Worm (Caenorhabditis elegans) whole organism, L1 larva: ENCODE results near the gene lgg-3.
A peak's percentile ranks its signal among the peaks of the same experiment; 100 is the strongest.

ENCODE experiments used
- C04F5.9 ChIP-seq: sonication (generic microtip); optimal IDR thresholded peaks from 2 replicates; lab custom pipeline; 2016; ENCODE audit warnings: missing genetic modification characterization, missing compliant biosample characterization
- C16A3.4 ChIP-seq: fragments of 150-350 bp; optimal IDR thresholded peaks from 2 replicates; lab custom pipeline; 2014; ENCODE audit warnings: missing biosample characterization, missing genetic modification characterization
- Y116A8C.19 ChIP-seq: sonication (generic microtip); optimal IDR thresholded peaks from 2 replicates; lab custom pipeline; 2016; ENCODE audit warnings: missing compliant biosample characterization, missing genetic modification characterization, borderline replicate concordance
- alr-1 ChIP-seq: fragments of 200-800 bp; sonication (Bioruptor generic); optimal IDR thresholded peaks from 2 replicates; lab custom pipeline; 2018; ENCODE audit warnings: borderline replicate concordance, mild to moderate bottlenecking, missing genetic modification characterization, missing compliant biosample characterization
- blmp-1 ChIP-seq: fragments of 150-350 bp; optimal IDR thresholded peaks from 2 replicates; lab custom pipeline; 2014; ENCODE audit warnings: missing biosample characterization, missing genetic modification characterization
- ceh-63 ChIP-seq: fragments of 200-800 bp; sonication (Bioruptor generic); optimal IDR thresholded peaks from 2 replicates; lab custom pipeline; 2018; ENCODE audit warnings: mild to moderate bottlenecking, missing genetic modification characterization, missing compliant biosample characterization
- ceh-8 ChIP-seq: fragments of 200-800 bp; sonication (Bioruptor generic); optimal IDR thresholded peaks from 2 replicates; lab custom pipeline; 2018; ENCODE audit warnings: mild to moderate bottlenecking, missing genetic modification characterization, moderate library complexity, missing compliant biosample characterization
- ceh-82 ChIP-seq, 3 experiments: fragments of 150-350 bp in 1 of 3; sonication (generic microtip) in 2 of 3; optimal IDR thresholded peaks; 2 replicates each; lab custom pipeline; 2014 to 2017; ENCODE audit warnings: missing biosample characterization in 3 of 3, missing genetic modification characterization in 3 of 3
- ceh-90 ChIP-seq: sonication (generic microtip); optimal IDR thresholded peaks from 2 replicates; lab custom pipeline; 2016; ENCODE audit warnings: missing genetic modification characterization, missing compliant biosample characterization
- dpl-1 ChIP-seq, 3 experiments: fragments of 150-350 bp in 2 of 3; sonication (generic microtip) in 1 of 3; optimal IDR thresholded peaks; 2 replicates each; lab custom pipeline; 2014 to 2017; ENCODE audit warnings: missing biosample characterization in 3 of 3, missing genetic modification characterization in 3 of 3, missing genetic modification reagents in 3 of 3
- efl-1 ChIP-seq, 4 experiments: fragments of 150-350 bp; optimal IDR thresholded peaks in 3 of 4; peaks in 1 of 4; 1 replicate in 1 of 4; 2 replicates in 3 of 4; lab custom pipeline; 2014; ENCODE audit warnings: missing biosample characterization in 2 of 4, missing genetic modification characterization in 2 of 4, missing genetic modification reagents in 2 of 4
- egl-13 ChIP-seq: sonication (generic microtip); optimal IDR thresholded peaks from 2 replicates; lab custom pipeline; 2016; ENCODE audit warnings: missing genotype, missing genetic modification reagents, missing genetic modification characterization, missing compliant biosample characterization
- egl-27 ChIP-seq, 2 experiments: fragments of 150-350 bp in 1 of 2; sonication (generic microtip); optimal IDR thresholded peaks; 3 replicates each; lab custom pipeline; 2017 to 2018; ENCODE audit warnings: missing biosample characterization in 2 of 2, missing genetic modification characterization in 2 of 2, missing genetic modification reagents in 2 of 2
- elt-2 ChIP-seq: sonication (generic microtip); optimal IDR thresholded peaks from 2 replicates; lab custom pipeline; 2016; ENCODE audit warnings: missing genetic modification characterization, mild to moderate bottlenecking, inconsistent platforms, missing compliant biosample characterization, missing genetic modification reagents
- elt-3 ChIP-seq, 6 experiments: fragments of 150-350 bp in 1 of 6; sonication (generic microtip); optimal IDR thresholded peaks; 2 replicates each; lab custom pipeline; 2017 to 2018; ENCODE audit warnings: missing biosample characterization in 6 of 6, missing genetic modification characterization in 6 of 6, inconsistent platforms in 1 of 6
- ets-5 ChIP-seq: fragments of 200-800 bp; sonication (Bioruptor generic); IDR thresholded peaks from 2 replicates; pipeline ENCODE4 v1.3.6; 2022; ENCODE audit warnings: missing genetic modification characterization, missing compliant biosample characterization
- fkh-10 ChIP-seq: sonication (generic microtip); optimal IDR thresholded peaks from 2 replicates; lab custom pipeline; 2017; ENCODE audit warnings: missing biosample characterization, missing genetic modification reagents, missing genetic modification characterization
- fos-1 ChIP-seq: fragments of 150-350 bp; optimal IDR thresholded peaks from 2 replicates; lab custom pipeline; 2014; ENCODE audit warnings: missing biosample characterization, missing genetic modification characterization
- grh-1 ChIP-seq: fragments of 200-800 bp; sonication (Bioruptor generic); IDR thresholded peaks from 2 replicates; pipeline ENCODE4 v1.3.6; 2022; ENCODE audit warnings: missing genetic modification reagents, missing genetic modification characterization, missing compliant biosample characterization
- hlh-17 ChIP-seq: fragments of 200-800 bp; sonication (Bioruptor generic); optimal IDR thresholded peaks from 2 replicates; lab custom pipeline; 2018; ENCODE audit warnings: missing genetic modification characterization, mild to moderate bottlenecking, missing compliant biosample characterization, moderate library complexity, borderline replicate concordance
- hlh-4 ChIP-seq: sonication (generic microtip); optimal IDR thresholded peaks from 2 replicates; lab custom pipeline; 2016; ENCODE audit warnings: mild to moderate bottlenecking, missing genetic modification characterization, missing compliant biosample characterization
- hpl-2 ChIP-seq: fragments of 150-350 bp; optimal IDR thresholded peaks from 2 replicates; lab custom pipeline; 2014; ENCODE audit warnings: missing biosample characterization, missing genetic modification reagents, missing genetic modification characterization
- irx-1 ChIP-seq: sonication (generic microtip); optimal IDR thresholded peaks from 2 replicates; lab custom pipeline; 2016; ENCODE audit warnings: missing genetic modification characterization, missing compliant biosample characterization
- isw-1 ChIP-seq: fragments of 200-800 bp; sonication (Bioruptor generic); IDR thresholded peaks from 2 replicates; pipeline ENCODE4 v1.3.6; 2022; ENCODE audit warnings: missing genetic modification characterization, missing compliant biosample characterization
- lin-14 ChIP-seq: fragments of 200-800 bp; sonication (Bioruptor generic); optimal IDR thresholded peaks from 2 replicates; lab custom pipeline; 2018; ENCODE audit warnings: mild to moderate bottlenecking, missing genetic modification characterization, moderate library complexity, missing compliant biosample characterization
- lin-15B ChIP-seq: fragments of 150-350 bp; sonication (generic microtip); optimal IDR thresholded peaks from 3 replicates; lab custom pipeline; 2014; ENCODE audit warnings: missing biosample characterization, missing genetic modification characterization
- lir-3 ChIP-seq: sonication (generic microtip); optimal IDR thresholded peaks from 2 replicates; lab custom pipeline; 2016; ENCODE audit warnings: mild to moderate bottlenecking, missing genetic modification characterization, moderate library complexity, missing compliant biosample characterization; ENCODE audit not compliant: poor library complexity
- mab-9 ChIP-seq: fragments of 200-800 bp; sonication (Bioruptor generic); IDR thresholded peaks from 2 replicates; pipeline ENCODE4 v1.3.6; 2022; ENCODE audit warnings: missing genetic modification reagents, missing genetic modification characterization, missing compliant biosample characterization
- mef-2 ChIP-seq: fragments of 150-350 bp; optimal IDR thresholded peaks from 2 replicates; lab custom pipeline; 2014; ENCODE audit warnings: missing biosample characterization, missing genetic modification characterization
- nhr-11 ChIP-seq: fragments of 150-350 bp; optimal IDR thresholded peaks from 2 replicates; lab custom pipeline; 2014; ENCODE audit warnings: missing biosample characterization, missing genetic modification characterization
- nhr-19 ChIP-seq: fragments of 200-800 bp; sonication (Bioruptor generic); conservative IDR thresholded peaks from 2 replicates; pipeline ENCODE4 v1.3.6; 2022; ENCODE audit warnings: missing genetic modification characterization, missing compliant biosample characterization
- nhr-20 ChIP-seq: sonication (generic microtip); optimal IDR thresholded peaks from 2 replicates; lab custom pipeline; 2016; ENCODE audit warnings: mild to moderate bottlenecking, missing genetic modification characterization, missing compliant biosample characterization
- nhr-71 ChIP-seq: sonication (generic microtip); optimal IDR thresholded peaks from 2 replicates; lab custom pipeline; 2016; ENCODE audit warnings: mild to moderate bottlenecking, missing genetic modification characterization, moderate library complexity, missing compliant biosample characterization
- nhr-76 ChIP-seq: sonication (generic microtip); optimal IDR thresholded peaks from 2 replicates; lab custom pipeline; 2017; ENCODE audit warnings: missing biosample characterization, missing genetic modification characterization
- nhr-77 ChIP-seq: fragments of 150-350 bp; optimal IDR thresholded peaks from 2 replicates; lab custom pipeline; 2014; ENCODE audit warnings: missing biosample characterization, missing genetic modification characterization
- nhr-85 ChIP-seq: sonication (generic microtip); peaks from one replicate; lab custom pipeline; 2016; ENCODE audit warnings: missing genetic modification characterization, inconsistent platforms, missing compliant biosample characterization
- nhr-90 ChIP-seq: sonication (generic microtip); optimal IDR thresholded peaks from 2 replicates; lab custom pipeline; 2016; ENCODE audit warnings: mild to moderate bottlenecking, missing genetic modification characterization, missing compliant biosample characterization; ENCODE audit not compliant: poor library complexity
- pag-3 ChIP-seq: sonication (generic microtip); optimal IDR thresholded peaks from 2 replicates; lab custom pipeline; 2017; ENCODE audit warnings: missing genetic modification characterization, mild to moderate bottlenecking, missing compliant biosample characterization, antibody characterized with exemption, borderline replicate concordance; ENCODE audit not compliant: insufficient read depth
- pax-3 ChIP-seq: fragments of 200-800 bp; sonication (Bioruptor generic); optimal IDR thresholded peaks from 2 replicates; lab custom pipeline; 2018; ENCODE audit warnings: mild to moderate bottlenecking, missing genetic modification characterization, moderate library complexity, missing compliant biosample characterization
- rnt-1 ChIP-seq: sonication (generic microtip); optimal IDR thresholded peaks from 2 replicates; lab custom pipeline; 2016; ENCODE audit warnings: mild to moderate bottlenecking, missing genetic modification characterization, moderate library complexity, missing compliant biosample characterization
- skn-1 ChIP-seq: fragments of 150-350 bp; optimal IDR thresholded peaks from 2 replicates; lab custom pipeline; 2014; ENCODE audit warnings: missing biosample characterization, missing genetic modification characterization
- sox-4 ChIP-seq: sonication (generic microtip); optimal IDR thresholded peaks from 2 replicates; lab custom pipeline; 2016; ENCODE audit warnings: missing genetic modification characterization, missing compliant biosample characterization
- sup-37 ChIP-seq: fragments of 200-800 bp; sonication (Bioruptor generic); optimal IDR thresholded peaks from 2 replicates; lab custom pipeline; 2018; ENCODE audit warnings: mild to moderate bottlenecking, missing genetic modification characterization, missing compliant biosample characterization
- tlp-1 ChIP-seq: fragments of 150-350 bp; optimal IDR thresholded peaks from 2 replicates; lab custom pipeline; 2014; ENCODE audit warnings: missing biosample characterization, missing genetic modification characterization
- unc-130 ChIP-seq: fragments of 150-350 bp; optimal IDR thresholded peaks from 2 replicates; lab custom pipeline; 2017; ENCODE audit warnings: missing biosample characterization, missing genetic modification characterization, inconsistent platforms
- unc-30 ChIP-seq: sonication (generic microtip); optimal IDR thresholded peaks from 2 replicates; lab custom pipeline; 2017; ENCODE audit warnings: missing biosample characterization, missing genetic modification characterization
- unc-62 ChIP-seq: fragments of 150-350 bp; optimal IDR thresholded peaks from 2 replicates; lab custom pipeline; 2014; ENCODE audit warnings: missing biosample characterization, missing genetic modification reagents, missing genetic modification characterization
- vab-15 ChIP-seq: sonication (generic microtip); optimal IDR thresholded peaks from 2 replicates; lab custom pipeline; 2017; ENCODE audit warnings: missing genotype, mild to moderate bottlenecking, missing genetic modification characterization, missing compliant biosample characterization
- zip-4 ChIP-seq: fragments of 200-800 bp; sonication (Bioruptor generic); optimal IDR thresholded peaks from 2 replicates; lab custom pipeline; 2018; ENCODE audit warnings: mild to moderate bottlenecking, missing genetic modification characterization, moderate library complexity, missing compliant biosample characterization
- ztf-4 ChIP-seq: fragments of 150-350 bp; optimal IDR thresholded peaks from 2 replicates; lab custom pipeline; 2014; ENCODE audit warnings: missing biosample characterization, missing genetic modification characterization

lgg-3 gene

ce11 chrIII:5706077-5706627, 8.3 kb upstream of the lgg-3 start, which contains the start of gene rpl-23 (continued):
- TF ChIP-seq sup-37 (GFP tag; lab: Kevin White, UChicago) (no peak), elt-2 (peak; percentile 26), egl-13 (peak; percentile 56), ceh-82 (tag; optimal IDR thresholded peaks at IDR 0.05; lab: Kevin White, UChicago) (peak; percentile 91 to 97 (median 96)), mab-9 (GFP tag; lab: Robert Waterston, UW) (no peak), blmp-1 (peak; percentile 91), unc-62 (GFP tag; lab: Kevin White, UChicago) (no peak), tlp-1 (tag; lab: Kevin White, UChicago) (no peak), fkh-10 (GFP tag; lab: Kevin White, UChicago) (peak; percentile 85), efl-1 (optimal IDR thresholded peaks at IDR 0.05; lab: Kevin White, UChicago) (peak; percentile 92 to 95), efl-1 (GFP tag; optimal IDR thresholded peaks at IDR 0.05 in 1 of 2; lab: Kevin White, UChicago) (peak; percentile 84 to 98), C04F5.9 (peak; percentile 47), ets-5 (GFP tag; lab: Robert Waterston, UW) (no peak), pag-3 (tag; lab: Kevin White, UChicago) (no peak), skn-1 (tag; lab: Kevin White, UChicago) (peak; percentile 97), ceh-90 (tag; lab: Kevin White, UChicago) (no peak), ceh-8 (GFP tag; lab: Kevin White, UChicago) (peak; percentile 15), lin-15B (tag; lab: Kevin White, UChicago) (peak; percentile 85), unc-30 (tag; lab: Kevin White, UChicago) (no peak), nhr-76 (no peak), alr-1 (tag; lab: Kevin White, UChicago) (no peak), nhr-11 (tag; lab: Kevin White, UChicago) (peak; percentile 80), nhr-71 (tag; lab: Kevin White, UChicago) (peak; percentile 94), vab-15 (tag; lab: Kevin White, UChicago) (peak; percentile 81), ceh-63 (no peak), unc-130 (tag; lab: Kevin White, UChicago) (peak; percentile 85), egl-27 (tag; optimal IDR thresholded peaks at IDR 0.05; lab: Kevin White, UChicago) (peak; percentile 14 to 16), hpl-2 (GFP tag; lab: Kevin White, UChicago) (peak; percentile 82), Y116A8C.19 (tag; lab: Kevin White, UChicago) (no peak), isw-1 (GFP tag; lab: Robert Waterston, UW) (peak; percentile 91), C16A3.4 (peak; percentile 98), irx-1 (tag; lab: Kevin White, UChicago) (peak; percentile 74), lir-3 (tag; lab: Kevin White, UChicago) (peak; percentile 80), grh-1 (GFP tag; lab: Robert Waterston, UW) (peak; percentile 70), sox-4 (tag; lab: Kevin White, UChicago) (no peak), nhr-85 (tag; lab: Kevin White, UChicago) (peak; percentile 95), dpl-1 (GFP tag; optimal IDR thresholded peaks at IDR 0.05; lab: Kevin White, UChicago) (peak; percentile 86 to 88 (median 88)), rnt-1 (tag; lab: Kevin White, UChicago) (peak; percentile 90), hlh-4 (tag; lab: Kevin White, UChicago) (no peak), ztf-4 (tag; lab: Kevin White, UChicago) (peak; percentile 79), nhr-90 (peak; percentile 82), elt-3 (tag; optimal IDR thresholded peaks at IDR 0.05; lab: Kevin White, UChicago) (peak in 5 of 6 experiments; percentile 45 to 97 (median 83)), zip-4 (peak; percentile 71), nhr-77 (peak; percentile 90), fos-1 (tag; lab: Kevin White, UChicago) (peak; percentile 92), mef-2 (peak; percentile 27), lin-14 (GFP tag; lab: Kevin White, UChicago) (peak; percentile 93), nhr-20 (tag; lab: Kevin White, UChicago) (peak; percentile 91), pax-3 (tag; lab: Kevin White, UChicago) (peak; percentile 80), hlh-17 (no peak), nhr-19 (GFP tag; lab: Robert Waterston, UW) (peak; percentile 91)
